Worm (Caenorhabditis elegans): ENCODE data around the gene ark-1.

Gene ark-1

DNA sequence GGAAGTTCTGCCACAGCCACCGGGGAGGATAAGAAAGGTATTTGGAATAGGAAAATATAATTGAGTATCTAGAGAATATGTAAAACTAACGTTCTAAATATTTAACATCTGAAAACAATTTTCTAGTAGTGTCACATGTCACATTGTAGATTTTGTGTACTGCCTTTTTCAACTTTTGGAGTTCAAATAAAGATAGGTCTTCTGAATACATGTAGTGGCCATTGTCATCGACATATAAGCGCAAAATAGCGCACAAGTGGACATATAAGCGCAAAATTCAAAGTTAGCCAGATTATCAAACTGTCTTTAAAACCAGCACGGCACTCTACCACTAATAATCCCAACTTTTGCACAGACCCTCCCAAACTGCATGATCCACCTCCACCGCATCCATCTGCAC is 56.6 kb downstream of the ark-1 start (continued):
- TF ChIP-seq akir-1 (GFP tag; optimal IDR thresholded peaks at IDR 0.05) = no peak
- no peak for TF ChIP-seq fkh-3 (tag; optimal IDR thresholded peaks at IDR 0.05)
- TF ChIP-seq aptf-3 (GFP tag; IDR thresholded peaks at IDR 0.05) = no peak
- no peak for TF ChIP-seq cebp-1 (GFP tag; IDR thresholded peaks at IDR 0.05)
- no peak for TF ChIP-seq cebp-1 (tag; optimal IDR thresholded peaks at IDR 0.05)
- no peak for TF ChIP-seq ztf-25 (GFP tag; IDR thresholded peaks at IDR 0.05)
- no peak for TF ChIP-seq ccch-3 (GFP tag; optimal IDR thresholded peaks at IDR 0.05)

DNA sequence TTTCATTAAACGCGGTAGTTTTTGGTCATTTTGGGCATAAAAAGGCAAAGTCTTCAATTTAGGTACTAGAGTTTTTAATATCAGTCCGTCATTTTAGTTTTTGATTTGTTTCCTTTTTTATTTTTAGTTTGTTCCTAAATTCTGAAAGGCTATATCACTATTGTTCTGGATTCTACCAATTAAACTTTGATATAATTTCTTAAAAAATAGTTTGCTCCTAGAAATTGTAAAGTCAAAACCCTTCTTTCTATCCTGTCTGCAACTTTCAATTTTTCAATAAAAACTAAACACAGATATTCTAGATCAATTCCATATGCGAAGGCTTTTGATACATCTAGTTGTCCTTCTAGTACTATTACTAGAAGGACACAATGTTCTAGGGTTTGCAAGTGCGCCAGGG is 57.8 kb downstream of the ark-1 start, which contains the start of gene K08E7.5:
TSS of gene K08E7.5 (plus strand) at position 301 of the 400 bp plus-strand sequence.
- no peak for TF ChIP-seq ets-4 (GFP tag; optimal IDR thresholded peaks at IDR 0.05)
- no peak for TF ChIP-seq pbrm-1 (GFP tag; IDR thresholded peaks at IDR 0.05)
- TF ChIP-seq madf-6 (GFP tag; IDR thresholded peaks at IDR 0.05) = no peak
- no peak for TF ChIP-seq ztf-25 (GFP tag; IDR thresholded peaks at IDR 0.05)
- no peak for TF ChIP-seq him-1 (tag; optimal IDR thresholded peaks at IDR 0.05)
- no peak for TF ChIP-seq efl-1 (GFP tag; optimal IDR thresholded peaks at IDR 0.05)

Measured in whole organism, young adult.